Worm (Caenorhabditis elegans): ENCODE results near the gene dod-3.

The dod-3 gene

ce11 chrV:2757226-2757893 lies 26.5 kb upstream of the dod-3 start, which contains the start of gene srx-28 (continued):
- TF ChIP-seq F55B11.4 (tag; optimal IDR thresholded peaks at IDR 0.05; ENCODE audit: borderline replicate concordance, insufficient read depth) (no peak), rec-8 (tag; optimal IDR thresholded peaks at IDR 0.05) (no peak), snpc-1.1 (tag; optimal IDR thresholded peaks at IDR 0.05; ENCODE audit: insufficient read depth) (peak; percentile 68), chd-7 (tag; optimal IDR thresholded peaks at IDR 0.05) (no peak), Y53F4B.3 (GFP tag; IDR thresholded peaks at IDR 0.05) (no peak), aptf-2 (GFP tag; conservative IDR thresholded peaks at IDR 0.05) (no peak), nfya-1 (tag; optimal IDR thresholded peaks at IDR 0.05; ENCODE audit: borderline replicate concordance, insufficient read depth) (no peak), cebp-2 (GFP tag; IDR thresholded peaks at IDR 0.05) (no peak), B0261.1 (tag; optimal IDR thresholded peaks at IDR 0.05) (peak; percentile 6), ceh-58 (GFP tag; IDR thresholded peaks at IDR 0.05) (no peak), sptf-2 (GFP tag; optimal IDR thresholded peaks at IDR 0.05) (no peak), lsy-27 (tag; optimal IDR thresholded peaks at IDR 0.05; ENCODE audit: borderline replicate concordance, insufficient read depth) (no peak), ztf-25 (GFP tag; IDR thresholded peaks at IDR 0.05) (0 out of 2 replicates have a peak, but pooled peaks have one; percentile 38), mcd-1 (GFP tag; IDR thresholded peaks at IDR 0.05) (peak; percentile 43; the same call in 1 of the 2 replicates), ztf-22 (GFP tag; optimal IDR thresholded peaks at IDR 0.05) (no peak), lsl-1 (GFP tag; optimal IDR thresholded peaks at IDR 0.05) (no peak), hmg-20 (GFP tag; IDR thresholded peaks at IDR 0.05) (no peak)

DNA sequence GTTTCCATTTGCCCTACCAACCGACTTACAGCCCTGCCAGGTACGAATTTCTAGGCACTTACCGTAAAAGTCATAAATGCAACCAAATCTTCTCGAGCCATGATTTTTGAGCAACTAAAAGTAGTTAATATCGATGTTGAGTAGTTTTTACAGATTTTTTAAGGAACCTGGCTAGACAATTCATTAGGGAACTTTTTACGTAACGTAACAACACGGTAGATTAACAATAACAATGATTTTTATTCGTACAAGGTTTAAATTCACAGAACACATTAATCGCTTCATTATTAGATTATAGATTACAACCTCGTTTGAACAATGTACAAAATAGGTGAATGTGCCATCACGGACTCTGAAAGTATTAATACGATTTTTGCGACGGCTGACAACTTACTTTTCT lies 22.1 kb upstream of the dod-3 start, which contains the start of gene srx-26:
TSS of gene srx-26 (minus strand) at position 101 of the 400 bp plus-strand sequence.
- no peak for TF ChIP-seq mxl-1 (tag; optimal IDR thresholded peaks at IDR 0.05)
- TF ChIP-seq cebp-1 (GFP tag; IDR thresholded peaks at IDR 0.05), result no peak
- no peak for TF ChIP-seq cebp-1 (tag; optimal IDR thresholded peaks at IDR 0.05)
- TF ChIP-seq lin-26 (GFP tag; IDR thresholded peaks at IDR 0.05), result no peak
- TF ChIP-seq ets-4 (GFP tag; optimal IDR thresholded peaks at IDR 0.05), result no peak
- TF ChIP-seq ceh-27 (GFP tag; optimal IDR thresholded peaks at IDR 0.05), result no peak
- TF ChIP-seq ztf-28 (GFP tag; IDR thresholded peaks at IDR 0.05), result no peak
- TF ChIP-seq madf-8 (GFP tag; conservative IDR thresholded peaks at IDR 0.05), result no peak

- TF ChIP-seq unc-130 (GFP tag; optimal IDR thresholded peaks at IDR 0.05) (no peak), F37B4.10 (GFP tag; IDR thresholded peaks at IDR 0.05) (no peak), sdz-38 (tag; optimal IDR thresholded peaks at IDR 0.05) (no peak), lin-26 (GFP tag; IDR thresholded peaks at IDR 0.05) (no peak), dox-1 (GFP tag; IDR thresholded peaks at IDR 0.05) (no peak), K12H6.12 (tag; optimal IDR thresholded peaks at IDR 0.05) (no peak), pha-4 (tag; optimal IDR thresholded peaks at IDR 0.05) (no peak), F57C9.4 (tag; optimal IDR thresholded peaks at IDR 0.05) (no peak), mcd-1 (GFP tag; IDR thresholded peaks at IDR 0.05) (no peak), lin-40 (tag; optimal IDR thresholded peaks at IDR 0.05) (no peak)
Measured at ce11 chrV:2750006-2750405, 19.1 kb upstream of the dod-3 start, which contains the start of gene srx-24. Gene srx-24 (minus strand): TSS chrV:2750106.

DNA sequence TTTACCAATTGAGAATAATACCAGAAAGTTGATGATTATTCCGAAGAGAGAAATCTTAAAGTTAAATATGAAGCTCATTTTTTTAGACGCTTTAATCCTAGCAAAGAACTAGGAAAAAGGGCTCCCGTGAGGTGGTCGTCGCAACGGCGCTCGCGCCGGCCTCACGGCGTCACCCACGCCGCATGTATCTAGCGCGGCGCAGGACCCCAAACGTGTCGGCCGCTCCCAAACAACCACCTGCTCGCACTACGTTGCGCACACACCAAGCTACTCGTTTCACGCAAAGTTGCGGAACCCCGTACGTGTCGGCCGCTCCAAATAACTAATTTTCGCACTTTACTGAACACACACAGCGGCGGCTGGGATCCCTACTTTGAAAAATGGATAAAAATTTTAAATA lies 15.5 kb upstream of the dod-3 start:
- no peak for TF ChIP-seq mcd-1 (GFP tag; IDR thresholded peaks at IDR 0.05)
- no peak for TF ChIP-seq snpc-1.1 (tag; optimal IDR thresholded peaks at IDR 0.05; ENCODE audit: insufficient read depth)
- TF ChIP-seq Y53F4B.3 (GFP tag; IDR thresholded peaks at IDR 0.05), result no peak
- TF ChIP-seq cebp-1 (GFP tag; IDR thresholded peaks at IDR 0.05), result no peak
- TF ChIP-seq cebp-1 (tag; optimal IDR thresholded peaks at IDR 0.05), result no peak
- TF ChIP-seq F10E7.11 (tag; optimal IDR thresholded peaks at IDR 0.05), result no peak
- TF ChIP-seq tbp1 (GFP tag; optimal IDR thresholded peaks at IDR 0.05), result no peak
- no peak for TF ChIP-seq repo-1 (tag; optimal IDR thresholded peaks at IDR 0.05)
- no peak for TF ChIP-seq snpc-3.4 (tag; optimal IDR thresholded peaks at IDR 0.05)
- TF ChIP-seq F49E8.2 (tag; optimal IDR thresholded peaks at IDR 0.05; ENCODE audit: insufficient read depth), result no peak
- no peak for TF ChIP-seq D2030.7 (GFP tag; IDR thresholded peaks at IDR 0.05)
- no peak for TF ChIP-seq snpc-4 (GFP tag; optimal IDR thresholded peaks at IDR 0.05)
- peak in 1 of 4 experiments; percentile 71 for TF ChIP-seq snpc-4 (tag; optimal IDR thresholded peaks at IDR 0.05)
- TF ChIP-seq egrh-3 (GFP tag; IDR thresholded peaks at IDR 0.05), result peak; percentile 65; the same call in 1 of the 2 replicates
- TF ChIP-seq nfyb-1 (GFP tag; IDR thresholded peaks at IDR 0.05), result 0 out of 2 replicates have a peak, but pooled peaks have one; percentile 28
